Worm (Caenorhabditis elegans) whole organism, L2 larva: ENCODE measurements around the gene F10G7.9.
"Not testable (repeated sequence)": the region's sequence is repeated elsewhere in the genome, so short reads cannot be mapped to it uniquely, and the experiment has no call there.

Source experiments
- C34F6.9 ChIP-seq: fragments of 150-350 bp; optimal IDR thresholded peaks from 2 replicates; lab custom pipeline; 2014; ENCODE audit warnings: missing biosample characterization, missing genetic modification characterization
- F13H6.1 ChIP-seq: sonication (generic microtip); optimal IDR thresholded peaks from 2 replicates; lab custom pipeline; 2016; ENCODE audit warnings: missing genetic modification characterization, missing compliant biosample characterization
- R02D3.7 ChIP-seq: fragments of 150-350 bp; optimal IDR thresholded peaks from 2 replicates; lab custom pipeline; 2014; ENCODE audit warnings: missing biosample characterization, missing genetic modification characterization
- Y55F3AM.14 ChIP-seq: fragments of 200-800 bp; sonication (Bioruptor generic); optimal IDR thresholded peaks from 2 replicates; lab custom pipeline; 2018; ENCODE audit warnings: mild to moderate bottlenecking, missing genetic modification characterization, missing compliant biosample characterization
- ZK546.5 ChIP-seq: sonication (generic microtip); optimal IDR thresholded peaks from 2 replicates; lab custom pipeline; 2017; ENCODE audit warnings: missing biosample characterization, missing genetic modification characterization
- ama-1 ChIP-seq: fragments of 150-350 bp; optimal IDR thresholded peaks from 2 replicates; lab custom pipeline; 2018; ENCODE audit warnings: inconsistent platforms
- blmp-1 ChIP-seq: sonication (generic microtip); optimal IDR thresholded peaks from 2 replicates; lab custom pipeline; 2017; ENCODE audit warnings: missing genetic modification characterization, mild to moderate bottlenecking, missing compliant biosample characterization, antibody characterized with exemption, moderate library complexity; ENCODE audit not compliant: insufficient read depth
- ceh-16 ChIP-seq: fragments of 150-350 bp; optimal IDR thresholded peaks from 2 replicates; lab custom pipeline; 2014; ENCODE audit warnings: missing biosample characterization, missing genetic modification characterization
- ceh-82 ChIP-seq: fragments of 150-350 bp; optimal IDR thresholded peaks from 2 replicates; lab custom pipeline; 2014; ENCODE audit warnings: missing biosample characterization, missing genetic modification characterization
- crh-2 ChIP-seq: sonication (generic microtip); optimal IDR thresholded peaks from 2 replicates; lab custom pipeline; 2017; ENCODE audit warnings: missing biosample characterization, missing genetic modification characterization
- egl-27 ChIP-seq: sonication (generic microtip); optimal IDR thresholded peaks from 3 replicates; lab custom pipeline; 2017; ENCODE audit warnings: missing biosample characterization, missing genetic modification reagents, missing genetic modification characterization
- elt-3 ChIP-seq: sonication (generic microtip); optimal IDR thresholded peaks from 2 replicates; lab custom pipeline; 2017; ENCODE audit warnings: missing biosample characterization, missing genetic modification characterization
- gmeb-1 ChIP-seq: fragments of 150-350 bp; optimal IDR thresholded peaks from 2 replicates; lab custom pipeline; 2014; ENCODE audit warnings: missing biosample characterization, missing genetic modification characterization
- lin-11 ChIP-seq: fragments of 150-350 bp; sonication (generic microtip); optimal IDR thresholded peaks from 2 replicates; lab custom pipeline; 2014; ENCODE audit warnings: missing biosample characterization, missing genetic modification characterization, inconsistent platforms, mixed read lengths
- lin-13 ChIP-seq: fragments of 150-350 bp; optimal IDR thresholded peaks from 2 replicates; lab custom pipeline; 2014; ENCODE audit warnings: missing biosample characterization, missing genetic modification reagents, missing genetic modification characterization
- lin-39 ChIP-seq: fragments of 150-350 bp; optimal IDR thresholded peaks from 2 replicates; lab custom pipeline; 2014; ENCODE audit warnings: missing biosample characterization, missing genetic modification reagents, missing genetic modification characterization
- lsy-2 ChIP-seq, 2 experiments: fragments of 150-350 bp in 1 of 2; sonication (generic microtip) in 1 of 2; optimal IDR thresholded peaks; 2 replicates each; lab custom pipeline; 2014 to 2017; ENCODE audit warnings: missing biosample characterization in 2 of 2, missing genetic modification characterization in 2 of 2
- mdl-1 ChIP-seq, 2 experiments: fragments of 150-350 bp in 1 of 2; sonication (generic microtip) in 1 of 2; optimal IDR thresholded peaks; 2 replicates each; lab custom pipeline; 2017; ENCODE audit warnings: missing biosample characterization in 2 of 2, missing genetic modification characterization in 2 of 2
- nhr-11 ChIP-seq: fragments of 150-350 bp; optimal IDR thresholded peaks from 2 replicates; lab custom pipeline; 2014; ENCODE audit warnings: missing biosample characterization, missing genetic modification characterization
- nhr-129 ChIP-seq: fragments of 150-350 bp; optimal IDR thresholded peaks from 2 replicates; lab custom pipeline; 2014; ENCODE audit warnings: missing biosample characterization, missing genetic modification characterization
- nhr-21 ChIP-seq: fragments of 150-350 bp; optimal IDR thresholded peaks from 2 replicates; lab custom pipeline; 2014; ENCODE audit warnings: missing biosample characterization, missing genetic modification characterization
- nhr-25 ChIP-seq: fragments of 150-350 bp; sonication (generic microtip); optimal IDR thresholded peaks from 3 replicates; lab custom pipeline; 2014; ENCODE audit warnings: missing biosample characterization, missing genetic modification characterization
- nhr-6 ChIP-seq: fragments of 150-350 bp; optimal IDR thresholded peaks from 2 replicates; lab custom pipeline; 2014; ENCODE audit warnings: missing biosample characterization, missing genetic modification characterization
- peb-1 ChIP-seq: fragments of 150-350 bp; optimal IDR thresholded peaks from 2 replicates; lab custom pipeline; 2014; ENCODE audit warnings: missing biosample characterization, missing genetic modification characterization
- sma-3 ChIP-seq: sonication (generic microtip); optimal IDR thresholded peaks from 2 replicates; lab custom pipeline; 2016; ENCODE audit warnings: missing genetic modification reagents, missing genetic modification characterization, missing compliant biosample characterization
- sma-9 ChIP-seq, 2 experiments: fragments of 150-350 bp in 1 of 2; sonication (generic microtip) in 1 of 2; optimal IDR thresholded peaks; 2 replicates each; lab custom pipeline; 2014 to 2016; ENCODE audit warnings: missing genetic modification characterization in 2 of 2, mild to moderate bottlenecking in 1 of 2, missing biosample characterization in 1 of 2, missing compliant biosample characterization in 1 of 2, missing genetic modification reagents in 1 of 2, moderate library complexity in 1 of 2
- unc-39 ChIP-seq: fragments of 150-350 bp; optimal IDR thresholded peaks from 2 replicates; lab custom pipeline; 2014; ENCODE audit warnings: missing biosample characterization, missing genetic modification characterization
- unc-55 ChIP-seq: fragments of 150-350 bp; sonication (generic microtip); optimal IDR thresholded peaks from 3 replicates; lab custom pipeline; 2014; ENCODE audit warnings: missing biosample characterization, missing genetic modification reagents, missing genetic modification characterization
- unc-62 ChIP-seq: fragments of 150-350 bp; optimal IDR thresholded peaks from 2 replicates; lab custom pipeline; 2014; ENCODE audit warnings: missing biosample characterization, missing genetic modification reagents, missing genetic modification characterization
- zag-1 ChIP-seq: fragments of 150-350 bp; optimal IDR thresholded peaks from 2 replicates; lab custom pipeline; 2014; ENCODE audit warnings: missing biosample characterization, missing genetic modification characterization
- ztf-1 ChIP-seq: fragments of 200-800 bp; sonication (Bioruptor generic); conservative IDR thresholded peaks from 2 replicates; pipeline ENCODE4 v1.3.6; 2022; ENCODE audit warnings: missing genetic modification characterization, missing compliant biosample characterization
- ztf-11 ChIP-seq: sonication (generic microtip); optimal IDR thresholded peaks from 2 replicates; lab custom pipeline; 2017; ENCODE audit warnings: missing biosample characterization, missing genetic modification characterization

Gene F10G7.9

ce11 chrII:4710813-4711212, 4.5 kb upstream of the F10G7.9 start:
- TF ChIP-seq ztf-11 (tag; lab: Kevin White, UChicago): no peak
- no peak for TF ChIP-seq peb-1 (tag; lab: Kevin White, UChicago)
- no peak for TF ChIP-seq ceh-82 (tag; lab: Kevin White, UChicago)
- no peak for TF ChIP-seq ztf-1 (GFP tag; lab: Robert Waterston, UW)
- TF ChIP-seq crh-2 (tag; lab: Kevin White, UChicago): no peak
- no peak for TF ChIP-seq zag-1 (tag; lab: Kevin White, UChicago)
- TF ChIP-seq egl-27 (tag; lab: Kevin White, UChicago): no peak
- no peak for TF ChIP-seq nhr-129
- no peak for TF ChIP-seq lin-39
- TF ChIP-seq lin-13 (GFP tag; lab: Kevin White, UChicago): no peak
- TF ChIP-seq elt-3 (tag; lab: Kevin White, UChicago): no peak
- TF ChIP-seq unc-62 (GFP tag; lab: Kevin White, UChicago): no peak

- TF ChIP-seq nhr-25 (tag; lab: Kevin White, UChicago): peak; percentile 3
- no peak for TF ChIP-seq unc-39 (tag; lab: Kevin White, UChicago)
- TF ChIP-seq blmp-1 (tag; lab: Kevin White, UChicago): no peak
- no peak for TF ChIP-seq nhr-129
- TF ChIP-seq lsy-2 (tag; optimal IDR thresholded peaks at IDR 0.05; lab: Kevin White, UChicago): peak in 1 of 2 experiments; percentile 8
- TF ChIP-seq ztf-1 (GFP tag; lab: Robert Waterston, UW): no peak
- TF ChIP-seq sma-3 (GFP tag; lab: Kevin White, UChicago): no peak
- TF ChIP-seq Y55F3AM.14 (GFP tag; lab: Kevin White, UChicago): no peak
- no peak for TF ChIP-seq ceh-82 (tag; lab: Kevin White, UChicago)
Measured at ce11 chrII:4710120-4710519, 3.8 kb upstream of the F10G7.9 start, which contains the start of gene tag-151. Gene tag-151, plus strand, starts transcription at chrII:4710277.

ce11 chrII:4703011-4703410, 3.3 kb downstream of the F10G7.9 start:
- TF ChIP-seq lin-11 (tag; lab: Kevin White, UChicago) (no peak), ceh-16 (tag; lab: Kevin White, UChicago) (no peak), R02D3.7 (tag; lab: Kevin White, UChicago) (no peak), nhr-11 (tag; lab: Kevin White, UChicago) (no peak), lin-13 (GFP tag; lab: Kevin White, UChicago) (no peak), ZK546.5 (no peak), ztf-1 (GFP tag; lab: Robert Waterston, UW) (no peak), ceh-82 (tag; lab: Kevin White, UChicago) (no peak), nhr-21 (tag; lab: Kevin White, UChicago) (no peak), gmeb-1 (no peak), F13H6.1 (tag; lab: Kevin White, UChicago) (no peak), lsy-2 (tag; optimal IDR thresholded peaks at IDR 0.05; lab: Kevin White, UChicago) (no peak), blmp-1 (tag; lab: Kevin White, UChicago) (no peak), ama-1 (lab: Kevin White, UChicago) (no peak)

- TF ChIP-seq lsy-2 (tag; optimal IDR thresholded peaks at IDR 0.05; lab: Kevin White, UChicago): peak; percentile 66 to 89
- TF ChIP-seq nhr-6 (tag; lab: Kevin White, UChicago): peak; percentile 22
- TF ChIP-seq gmeb-1: peak; percentile 58
- TF ChIP-seq crh-2 (tag; lab: Kevin White, UChicago): peak; percentile 73
- TF ChIP-seq lin-11 (tag; lab: Kevin White, UChicago): peak; percentile 23
- peak; percentile 65 for TF ChIP-seq lin-13 (GFP tag; lab: Kevin White, UChicago)
- TF ChIP-seq mdl-1 (tag; optimal IDR thresholded peaks at IDR 0.05; lab: Kevin White, UChicago): peak in 1 of 2 experiments; percentile 44
- TF ChIP-seq nhr-129: peak; percentile 71
- TF ChIP-seq sma-9 (GFP tag; optimal IDR thresholded peaks at IDR 0.05; lab: Kevin White, UChicago): peak; percentile 22
- TF ChIP-seq sma-9 (tag; optimal IDR thresholded peaks at IDR 0.05; lab: Kevin White, UChicago): not testable (repeated sequence)
- peak; percentile 17 for TF ChIP-seq nhr-21 (tag; lab: Kevin White, UChicago)
- peak; percentile 80 for TF ChIP-seq F13H6.1 (tag; lab: Kevin White, UChicago)
- TF ChIP-seq sma-3 (GFP tag; lab: Kevin White, UChicago): peak; percentile 78
- peak; percentile 69 for TF ChIP-seq unc-55 (GFP tag; lab: Kevin White, UChicago)
- TF ChIP-seq C34F6.9 (tag; lab: Kevin White, UChicago): peak; percentile 62
- TF ChIP-seq nhr-25 (tag; lab: Kevin White, UChicago): peak; percentile 69
Measured at ce11 chrII:4701482-4702119, 4.7 kb downstream of the F10G7.9 start, which contains the start of gene unc-85. Gene unc-85, plus strand, starts transcription at chrII:4702069.
